Worm (Caenorhabditis elegans): ENCODE measurements around the gene T24A6.20.

- no peak for TF ChIP-seq nhr-237 (tag; optimal IDR thresholded peaks at IDR 0.05)
- no peak for TF ChIP-seq unc-86 (tag; optimal IDR thresholded peaks at IDR 0.05)
- TF ChIP-seq jun-1 (tag; optimal IDR thresholded peaks at IDR 0.05) = no peak
- no peak for TF ChIP-seq nhr-20 (tag; optimal IDR thresholded peaks at IDR 0.05)
- TF ChIP-seq nhr-12 (tag; optimal IDR thresholded peaks at IDR 0.05) = no peak
- no peak for TF ChIP-seq egl-27 (tag; optimal IDR thresholded peaks at IDR 0.05)
- no peak for TF ChIP-seq nhr-90 (tag; optimal IDR thresholded peaks at IDR 0.05; ENCODE audit: poor library complexity)
- TF ChIP-seq mdl-1 (tag; optimal IDR thresholded peaks at IDR 0.05) = no peak
These were observed 47.6 kb downstream of the T24A6.20 start, which contains the start of gene T22F3.7 for ce11 chrV:3600570-3600969.

Data from whole organism, L1 larva.